Worm (Caenorhabditis elegans): ENCODE data around the gene T06D4.1.

ce11 chrII:3378275-3378674 is 3.4 kb upstream of the T06D4.1 start, which contains the start of gene Y49F6C.2:
- TF ChIP-seq klf-2 (GFP tag; conservative IDR thresholded peaks at IDR 0.05) (no peak), ref-1 (GFP tag; conservative IDR thresholded peaks at IDR 0.05) (no peak), ztf-29 (GFP tag; IDR thresholded peaks at IDR 0.05) (no peak), T22C8.4 (GFP tag; IDR thresholded peaks at IDR 0.05) (no peak), cog-1 (tag; optimal IDR thresholded peaks at IDR 0.05) (no peak)
